Worm (Caenorhabditis elegans): Measurements from ENCODE around the gene C05C8.1.

The C05C8.1 gene

DNA sequence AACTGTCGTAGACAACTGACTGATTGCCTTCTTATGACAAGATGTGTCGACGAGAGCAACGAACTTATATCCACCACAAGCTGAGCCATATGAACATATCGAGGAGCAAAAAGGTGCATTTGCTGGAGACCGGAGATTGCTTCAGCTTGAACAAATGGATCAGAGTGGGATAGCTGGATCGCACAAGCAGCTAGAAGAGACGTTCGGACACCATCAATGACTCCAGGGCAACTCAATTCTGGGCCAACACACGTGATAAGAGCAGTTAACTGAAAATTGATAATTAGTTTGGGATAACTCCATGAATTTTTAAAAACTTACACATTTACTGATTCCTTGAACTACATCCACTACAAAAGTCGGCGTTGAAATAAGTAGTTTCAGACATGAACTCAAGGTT lies 30.6 kb upstream of the C05C8.1 start:
- no peak for TF ChIP-seq egl-27 (tag; optimal IDR thresholded peaks at IDR 0.05)
- TF ChIP-seq efl-1 (optimal IDR thresholded peaks at IDR 0.05): no peak
- TF ChIP-seq efl-1 (GFP tag; optimal IDR thresholded peaks at IDR 0.05 in 1 of 2): peak in 1 of 2 experiments; percentile 82

DNA sequence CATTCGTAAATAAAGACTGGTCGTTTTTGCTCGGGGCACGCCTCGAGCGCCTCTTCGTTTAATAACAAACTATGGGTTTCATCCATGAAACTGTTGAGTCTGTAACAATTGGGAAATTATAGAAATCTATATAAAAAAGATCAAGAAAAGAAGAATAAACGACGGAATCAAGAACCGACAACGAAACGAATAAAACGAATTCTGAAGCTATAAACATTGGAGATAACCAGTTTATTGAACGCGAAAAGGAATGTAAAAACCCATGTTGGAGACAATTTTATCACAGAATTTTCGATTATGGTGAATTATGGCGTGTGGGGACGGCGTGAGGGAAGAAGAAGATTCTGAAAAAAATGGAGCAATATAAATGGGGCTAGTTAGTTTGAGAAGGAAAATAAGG lies 24.8 kb upstream of the C05C8.1 start, which contains the start of gene soap-1:
soap-1 (minus strand) TSS at position 101 of the 400 bp plus-strand sequence.
- TF ChIP-seq unc-98 (GFP tag; IDR thresholded peaks at IDR 0.05) (no peak), nhr-47 (tag; optimal IDR thresholded peaks at IDR 0.05) (no peak), unc-86 (tag; optimal IDR thresholded peaks at IDR 0.05) (no peak), lin-15B (tag; optimal IDR thresholded peaks at IDR 0.05) (no peak), C04F5.9 (tag; optimal IDR thresholded peaks at IDR 0.05) (no peak), lin-35 (GFP tag; optimal IDR thresholded peaks at IDR 0.05) (no peak), lin-14 (GFP tag; optimal IDR thresholded peaks at IDR 0.05) (no peak), fkh-4 (tag; optimal IDR thresholded peaks at IDR 0.05; ENCODE audit: borderline replicate concordance) (no peak), ceh-88 (GFP tag; IDR thresholded peaks at IDR 0.05) (no peak), ztf-4 (tag; optimal IDR thresholded peaks at IDR 0.05) (no peak), sup-37 (GFP tag; optimal IDR thresholded peaks at IDR 0.05) (no peak), ceh-82 (tag; optimal IDR thresholded peaks at IDR 0.05) (no peak), mep-1 (tag; optimal IDR thresholded peaks at IDR 0.05) (no peak)

- TF ChIP-seq efl-1 (optimal IDR thresholded peaks at IDR 0.05) (peak; percentile 4 to 11), efl-1 (GFP tag; optimal IDR thresholded peaks at IDR 0.05 in 1 of 2) (no peak), dpl-1 (GFP tag; optimal IDR thresholded peaks at IDR 0.05) (peak in 1 of 3 experiments; percentile 0), lsy-2 (tag; optimal IDR thresholded peaks at IDR 0.05) (peak in 1 of 2 experiments; percentile 22), ztf-11 (tag; optimal IDR thresholded peaks at IDR 0.05) (no peak), isw-1 (GFP tag; IDR thresholded peaks at IDR 0.05) (peak; percentile 20), mab-9 (GFP tag; IDR thresholded peaks at IDR 0.05) (no peak), pag-3 (tag; optimal IDR thresholded peaks at IDR 0.05; ENCODE audit: borderline replicate concordance, insufficient read depth) (no peak), mef-2 (tag; optimal IDR thresholded peaks at IDR 0.05) (no peak), unc-62 (GFP tag; optimal IDR thresholded peaks at IDR 0.05) (no peak), lin-13 (GFP tag; optimal IDR thresholded peaks at IDR 0.05) (no peak), lin-14 (GFP tag; optimal IDR thresholded peaks at IDR 0.05) (peak; percentile 54), unc-86 (tag; optimal IDR thresholded peaks at IDR 0.05) (peak; percentile 1), vab-15 (tag; optimal IDR thresholded peaks at IDR 0.05) (no peak), hpl-2 (GFP tag; optimal IDR thresholded peaks at IDR 0.05) (no peak), nhr-71 (tag; optimal IDR thresholded peaks at IDR 0.05) (no peak), skn-1 (tag; optimal IDR thresholded peaks at IDR 0.05) (no peak), tlp-1 (tag; optimal IDR thresholded peaks at IDR 0.05) (no peak), ceh-82 (tag; optimal IDR thresholded peaks at IDR 0.05) (peak in 1 of 3 experiments; percentile 19), grh-1 (GFP tag; IDR thresholded peaks at IDR 0.05) (no peak), irx-1 (tag; optimal IDR thresholded peaks at IDR 0.05) (no peak)
Measured at ce11 chrV:7216016-7216415, 23.6 kb upstream of the C05C8.1 start.

DNA sequence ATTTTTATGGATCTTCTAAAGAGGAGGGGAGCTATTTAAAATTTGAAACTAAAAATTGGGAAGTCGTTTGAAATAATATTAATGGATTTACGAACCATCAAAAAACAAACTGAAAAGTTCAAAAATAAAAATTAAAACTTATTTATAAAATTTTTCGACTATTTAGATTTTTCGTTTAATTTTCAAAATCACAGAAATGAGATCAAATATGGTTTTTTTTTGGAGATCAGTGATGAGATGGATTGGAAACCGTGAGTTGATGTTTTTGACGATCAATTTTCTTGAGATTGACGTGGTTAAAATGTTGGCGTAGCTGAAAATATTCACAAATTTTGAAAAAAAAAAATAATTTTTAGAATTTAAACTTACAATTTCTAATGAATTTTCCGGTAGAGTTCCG lies 20.6 kb upstream of the C05C8.1 start, which contains the start of gene C13F10.5:
C13F10.5 (minus strand) TSS at position 101 of the 400 bp plus-strand sequence.
- no peak for TF ChIP-seq nhr-28 (tag; optimal IDR thresholded peaks at IDR 0.05)
- no peak for TF ChIP-seq mep-1 (tag; optimal IDR thresholded peaks at IDR 0.05)
- TF ChIP-seq alr-1 (tag; optimal IDR thresholded peaks at IDR 0.05; ENCODE audit: borderline replicate concordance): no peak

ce11 chrV:7220973-7221519 lies 18.5 kb upstream of the C05C8.1 start, which contains the start of the genes C13F10.8, C13F10.6 and kxd-1:
Gene C13F10.8 (minus strand): TSS chrV:7221023.
Gene C13F10.6 (minus strand): TSS chrV:7221039.
Gene kxd-1 (plus strand): TSS chrV:7221469.
- TF ChIP-seq lin-14 (GFP tag; optimal IDR thresholded peaks at IDR 0.05) (peak; percentile 46), ztf-4 (tag; optimal IDR thresholded peaks at IDR 0.05) (no peak), elt-2 (tag; optimal IDR thresholded peaks at IDR 0.05) (no peak), isw-1 (GFP tag; IDR thresholded peaks at IDR 0.05) (no peak), mep-1 (tag; optimal IDR thresholded peaks at IDR 0.05) (no peak), dpl-1 (GFP tag; optimal IDR thresholded peaks at IDR 0.05) (peak in 1 of 3 experiments; percentile 40), F16B12.6 (tag; optimal IDR thresholded peaks at IDR 0.05) (no peak), nhr-76 (tag; optimal IDR thresholded peaks at IDR 0.05) (no peak), jun-1 (tag; optimal IDR thresholded peaks at IDR 0.05) (no peak), efl-1 (optimal IDR thresholded peaks at IDR 0.05) (no peak), efl-1 (GFP tag; optimal IDR thresholded peaks at IDR 0.05 in 1 of 2) (peak in 1 of 2 experiments; percentile 93), egl-13 (tag; optimal IDR thresholded peaks at IDR 0.05) (no peak), alr-1 (tag; optimal IDR thresholded peaks at IDR 0.05; ENCODE audit: borderline replicate concordance) (no peak), irx-1 (tag; optimal IDR thresholded peaks at IDR 0.05) (no peak), nhr-85 (tag) (peak; percentile 48), lin-13 (GFP tag; optimal IDR thresholded peaks at IDR 0.05) (no peak), elt-3 (tag; optimal IDR thresholded peaks at IDR 0.05) (no peak), mab-9 (GFP tag; IDR thresholded peaks at IDR 0.05) (no peak), lin-35 (GFP tag; optimal IDR thresholded peaks at IDR 0.05) (peak in 1 of 2 experiments; percentile 42), nhr-12 (tag; optimal IDR thresholded peaks at IDR 0.05) (no peak), nhr-20 (tag; optimal IDR thresholded peaks at IDR 0.05) (no peak)

Measured in whole organism, L1 larva.